Fruit fly (Drosophila melanogaster): ENCODE measurements around the gene CG8028.

CG8028 gene

dm6 chrX:19243379-19243834, 36.7 kb downstream of the CG8028 start, which contains the start of gene CG7889 (continued):
- no peak for TF ChIP-seq CG3838 (GFP tag; optimal IDR thresholded peaks at IDR 0.05)
- TF ChIP-seq Opbp (GFP tag; IDR thresholded peaks at IDR 0.05; ENCODE audit: partially characterized antibody), result no peak
- TF ChIP-seq ro (GFP tag; IDR thresholded peaks at IDR 0.05), result no peak
- TF ChIP-seq nerfin-1 (tag; optimal IDR thresholded peaks at IDR 0.05), result no peak
- no peak for TF ChIP-seq danr (GFP tag; IDR thresholded peaks at IDR 0.05)
- TF ChIP-seq crp (GFP tag; optimal IDR thresholded peaks at IDR 0.05), result no peak
- TF ChIP-seq crc (GFP tag; optimal IDR thresholded peaks at IDR 0.05), result no peak
- TF ChIP-seq zf30C (GFP tag; optimal IDR thresholded peaks at IDR 0.05), result no peak
- TF ChIP-seq CG1832 (GFP tag; optimal IDR thresholded peaks at IDR 0.05), result no peak
- no peak for TF ChIP-seq NK7.1 (GFP tag; optimal IDR thresholded peaks at IDR 0.05)
- TF ChIP-seq CG11560 (tag; IDR thresholded peaks at IDR 0.05), result no peak
- no peak for TF ChIP-seq chif (GFP tag; optimal IDR thresholded peaks at IDR 0.05)
- TF ChIP-seq MBD-R2 (GFP tag; IDR thresholded peaks at IDR 0.05), result peak; percentile 73
- no peak for TF ChIP-seq CG2129 (GFP tag; IDR thresholded peaks at IDR 0.05; ENCODE audit: partially characterized antibody)
- TF ChIP-seq CG10147 (GFP tag; optimal IDR thresholded peaks at IDR 0.05), result peak; percentile 18
- no peak for TF ChIP-seq ato (GFP tag; IDR thresholded peaks at IDR 0.05; ENCODE audit: partially characterized antibody)
- no peak for TF ChIP-seq CG18764 (GFP tag; optimal IDR thresholded peaks at IDR 0.05)
- no peak for TF ChIP-seq bowl (GFP tag; IDR thresholded peaks at IDR 0.05)
- TF ChIP-seq CG12942 (GFP tag; optimal IDR thresholded peaks at IDR 0.05), result no peak
- TF ChIP-seq CG10462 (GFP tag; optimal IDR thresholded peaks at IDR 0.05), result no peak
- TF ChIP-seq CG17912 (GFP tag; optimal IDR thresholded peaks at IDR 0.05), result no peak
- TF ChIP-seq CG4820 (GFP tag; optimal IDR thresholded peaks at IDR 0.05), result peak; percentile 27
- no peak for TF ChIP-seq CG9437 (GFP tag; optimal IDR thresholded peaks at IDR 0.05)
- TF ChIP-seq CG13424 (tag; optimal IDR thresholded peaks at IDR 0.05), result peak; percentile 54
- TF ChIP-seq CG16813 (GFP tag; IDR thresholded peaks at IDR 0.05; ENCODE audit: partially characterized antibody), result no peak
- TF ChIP-seq Dad (GFP tag; optimal IDR thresholded peaks at IDR 0.05), result no peak
- TF ChIP-seq cas (GFP tag; IDR thresholded peaks at IDR 0.05), result no peak
- TF ChIP-seq TFAM (GFP tag; optimal IDR thresholded peaks at IDR 0.05), result no peak
- TF ChIP-seq nom (GFP tag; optimal IDR thresholded peaks at IDR 0.05), result no peak
- no peak for TF ChIP-seq ash1 (GFP tag; optimal IDR thresholded peaks at IDR 0.05)
- TF ChIP-seq Atf3 (GFP tag; optimal IDR thresholded peaks at IDR 0.05), result no peak
- no peak for TF ChIP-seq ase (GFP tag; IDR thresholded peaks at IDR 0.05)
- no peak for TF ChIP-seq btn (GFP tag; optimal IDR thresholded peaks at IDR 0.05)
- no peak for TF ChIP-seq pan (optimal IDR thresholded peaks at IDR 0.05)
- TF ChIP-seq pan (GFP tag; optimal IDR thresholded peaks at IDR 0.05 in 1 of 2, IDR thresholded peaks at IDR 0.05 in 1 of 2), result no peak
- peak; percentile 15; the same call in 1 of the 2 replicates for TF ChIP-seq CG10366 (GFP tag; IDR thresholded peaks at IDR 0.05)
- TF ChIP-seq ewg (GFP tag; optimal IDR thresholded peaks at IDR 0.05), result no peak
- no peak for TF ChIP-seq CG6854 (GFP tag; optimal IDR thresholded peaks at IDR 0.05)
- no peak for TF ChIP-seq knrl (GFP tag; IDR thresholded peaks at IDR 0.05; ENCODE audit: partially characterized antibody)
- peak; percentile 53; the same call in 1 of the 2 replicates for TF ChIP-seq slbo (GFP tag; IDR thresholded peaks at IDR 0.05)
- no peak for TF ChIP-seq Vsx1 (GFP tag; optimal IDR thresholded peaks at IDR 0.05)
- no peak for TF ChIP-seq bbx (GFP tag; IDR thresholded peaks at IDR 0.05; ENCODE audit: partially characterized antibody)
- TF ChIP-seq nmo (GFP tag; optimal IDR thresholded peaks at IDR 0.05), result peak; percentile 45
- peak; percentile 23 for TF ChIP-seq CG10209 (GFP tag; optimal IDR thresholded peaks at IDR 0.05)
- TF ChIP-seq sens (GFP tag), result peak; percentile 86
- no peak for TF ChIP-seq CG30431 (GFP tag; optimal IDR thresholded peaks at IDR 0.05)
- no peak for TF ChIP-seq chn (GFP tag; optimal IDR thresholded peaks at IDR 0.05)
- no peak; the same call in 1 of the 3 replicates for TF ChIP-seq dysf (GFP tag; IDR thresholded peaks at IDR 0.05)
- peak; percentile 27 for TF ChIP-seq CG2120 (GFP tag; optimal IDR thresholded peaks at IDR 0.05)
- peak; percentile 24 for TF ChIP-seq CG13296 (GFP tag; optimal IDR thresholded peaks at IDR 0.05)
- TF ChIP-seq chinmo (GFP tag; IDR thresholded peaks at IDR 0.05; ENCODE audit: partially characterized antibody), result no peak
